Worm (Caenorhabditis elegans) whole organism, L4 larva: ENCODE data around the gene degt-1.

ENCODE experiments used
- D1046.2 ChIP-seq: fragments of 200-800 bp; sonication (Bioruptor generic); IDR thresholded peaks from 2 replicates; pipeline ENCODE4 v1.3.6; 2022; ENCODE audit warnings: missing genetic modification characterization, missing compliant biosample characterization
- F10B5.3 ChIP-seq: sonication (generic microtip); optimal IDR thresholded peaks from 2 replicates; lab custom pipeline; 2016; ENCODE audit warnings: mild to moderate bottlenecking, missing genetic modification characterization, missing compliant biosample characterization
- F37D6.2 ChIP-seq: sonication (generic microtip); optimal IDR thresholded peaks from 2 replicates; lab custom pipeline; 2016; ENCODE audit warnings: mild to moderate bottlenecking, missing genetic modification characterization, missing compliant biosample characterization
- Y48G9A.11 ChIP-seq: fragments of 200-800 bp; sonication (Bioruptor generic); IDR thresholded peaks from 2 replicates; pipeline ENCODE4 v1.3.6; 2022; ENCODE audit warnings: missing genetic modification reagents, missing genetic modification characterization, missing compliant biosample characterization
- Y5F2A.4 ChIP-seq: fragments of 200-800 bp; sonication (Bioruptor generic); optimal IDR thresholded peaks from 2 replicates; lab custom pipeline; 2018; ENCODE audit warnings: mild to moderate bottlenecking, missing genetic modification characterization, missing compliant biosample characterization
- aha-1 ChIP-seq: fragments of 150-350 bp; peaks from one replicate; lab custom pipeline; 2014; ENCODE audit warnings: missing biosample characterization, missing genetic modification characterization
- arid-1 ChIP-seq: fragments of 200-800 bp; sonication (Bioruptor generic); conservative IDR thresholded peaks from 2 replicates; pipeline ENCODE4 v1.3.6; 2022; ENCODE audit warnings: missing genetic modification reagents, missing genetic modification characterization, missing compliant biosample characterization
- ceh-32 ChIP-seq: sonication (generic microtip); optimal IDR thresholded peaks from 2 replicates; lab custom pipeline; 2016; ENCODE audit warnings: mild to moderate bottlenecking, missing genetic modification characterization, missing compliant biosample characterization; ENCODE audit not compliant: poor library complexity
- ceh-82 ChIP-seq: sonication (generic microtip); optimal IDR thresholded peaks from 2 replicates; lab custom pipeline; 2017; ENCODE audit warnings: missing biosample characterization, missing genetic modification characterization
- cey-2 ChIP-seq: sonication (generic microtip); optimal IDR thresholded peaks from 3 replicates; lab custom pipeline; 2017; ENCODE audit warnings: missing genetic modification characterization, mild to moderate bottlenecking, missing compliant biosample characterization, antibody characterized with exemption, borderline replicate concordance; ENCODE audit not compliant: insufficient read depth
- daf-19 ChIP-seq: fragments of 200-800 bp; sonication (Bioruptor generic); conservative IDR thresholded peaks from 2 replicates; pipeline ENCODE4 v1.3.6; 2022; ENCODE audit warnings: missing genetic modification characterization, missing compliant biosample characterization
- dmd-6 ChIP-seq: fragments of 200-800 bp; sonication (Bioruptor generic); IDR thresholded peaks from 2 replicates; pipeline ENCODE4 v1.3.6; 2022; ENCODE audit warnings: missing genetic modification reagents, missing genetic modification characterization, missing compliant biosample characterization
- dmd-8 ChIP-seq: fragments of 200-800 bp; sonication (Bioruptor generic); IDR thresholded peaks from 2 replicates; pipeline ENCODE4 v1.3.6; 2022; ENCODE audit warnings: missing genetic modification characterization, missing compliant biosample characterization
- dmd-9 ChIP-seq: fragments of 200-800 bp; sonication (Bioruptor generic); IDR thresholded peaks from 2 replicates; pipeline ENCODE4 v1.3.6; 2022; ENCODE audit warnings: missing genetic modification reagents, missing genetic modification characterization, missing compliant biosample characterization
- duxl-1 ChIP-seq: sonication (generic microtip); optimal IDR thresholded peaks from 2 replicates; lab custom pipeline; 2016; ENCODE audit warnings: mild to moderate bottlenecking, missing genetic modification characterization, moderate library complexity, missing compliant biosample characterization; ENCODE audit not compliant: poor library complexity
- dve-1 ChIP-seq: sonication (generic microtip); optimal IDR thresholded peaks from 2 replicates; lab custom pipeline; 2017; ENCODE audit warnings: antibody characterized with exemption, mild to moderate bottlenecking, missing genetic modification characterization, missing compliant biosample characterization; ENCODE audit not compliant: insufficient read depth
- egl-27 ChIP-seq: sonication (generic microtip); optimal IDR thresholded peaks from 3 replicates; lab custom pipeline; 2017; ENCODE audit warnings: missing biosample characterization, missing genetic modification reagents, missing genetic modification characterization
- fkh-10 ChIP-seq: fragments of 150-350 bp; optimal IDR thresholded peaks from 2 replicates; lab custom pipeline; 2014; ENCODE audit warnings: missing biosample characterization, missing genetic modification reagents, missing genetic modification characterization
- hlh-30 ChIP-seq: sonication (generic microtip); optimal IDR thresholded peaks from 2 replicates; lab custom pipeline; 2017; ENCODE audit warnings: antibody characterized with exemption, mild to moderate bottlenecking, missing genetic modification characterization, missing compliant biosample characterization; ENCODE audit not compliant: insufficient read depth
- hmg-1.1 ChIP-seq: fragments of 200-800 bp; sonication (Bioruptor generic); IDR thresholded peaks from 2 replicates; pipeline ENCODE4 v1.3.6; 2022; ENCODE audit warnings: missing genetic modification reagents, missing genetic modification characterization, missing compliant biosample characterization
- lim-7 ChIP-seq: fragments of 200-800 bp; sonication (Bioruptor generic); IDR thresholded peaks from 2 replicates; pipeline ENCODE4 v1.3.6; 2022; ENCODE audit warnings: missing genetic modification characterization, missing compliant biosample characterization
- lsy-2 ChIP-seq, 2 experiments: fragments of 150-350 bp in 1 of 2; sonication (generic microtip) in 1 of 2; optimal IDR thresholded peaks; 2 replicates each; lab custom pipeline; 2014 to 2017; ENCODE audit warnings: missing biosample characterization in 2 of 2, missing genetic modification characterization in 2 of 2
- mdl-1 ChIP-seq, 2 experiments: fragments of 150-350 bp in 1 of 2; sonication (generic microtip) in 1 of 2; optimal IDR thresholded peaks; 2 replicates each; lab custom pipeline; 2014 to 2017; ENCODE audit warnings: missing biosample characterization in 2 of 2, missing genetic modification characterization in 2 of 2
- mep-1 ChIP-seq: fragments of 150-350 bp; sonication (generic microtip); optimal IDR thresholded peaks from 3 replicates; lab custom pipeline; 2014; ENCODE audit warnings: missing biosample characterization, missing genetic modification characterization
- mes-2 ChIP-seq: sonication (generic microtip); optimal IDR thresholded peaks from 2 replicates; lab custom pipeline; 2016; ENCODE audit warnings: missing genotype, mild to moderate bottlenecking, missing genetic modification characterization, missing compliant biosample characterization; ENCODE audit not compliant: poor library complexity, severe bottlenecking
- mxl-2 ChIP-seq: fragments of 200-800 bp; sonication (Bioruptor generic); conservative IDR thresholded peaks from 2 replicates; pipeline ENCODE4 v1.3.6; 2022; ENCODE audit warnings: missing genetic modification reagents, missing genetic modification characterization, missing compliant biosample characterization
- mxl-3 ChIP-seq: fragments of 200-800 bp; sonication (Bioruptor generic); optimal IDR thresholded peaks from 2 replicates; lab custom pipeline; 2018; ENCODE audit warnings: mild to moderate bottlenecking, missing genetic modification characterization, missing compliant biosample characterization
- nhr-25 ChIP-seq: sonication (generic microtip); optimal IDR thresholded peaks from 2 replicates; lab custom pipeline; 2017; ENCODE audit warnings: missing genetic modification characterization, mild to moderate bottlenecking, missing compliant biosample characterization, antibody characterized with exemption, moderate library complexity, borderline replicate concordance; ENCODE audit not compliant: insufficient read depth
- nhr-28 ChIP-seq: fragments of 150-350 bp; optimal IDR thresholded peaks from 2 replicates; lab custom pipeline; 2014; ENCODE audit warnings: missing biosample characterization, missing genetic modification characterization
- nhr-48 ChIP-seq: sonication (generic microtip); optimal IDR thresholded peaks from 2 replicates; lab custom pipeline; 2016; ENCODE audit warnings: mild to moderate bottlenecking, missing genetic modification characterization, missing compliant biosample characterization
- nhr-6 ChIP-seq: fragments of 150-350 bp; optimal IDR thresholded peaks from 2 replicates; lab custom pipeline; 2014; ENCODE audit warnings: missing biosample characterization, missing genetic modification characterization
- nhr-76 ChIP-seq: fragments of 150-350 bp; optimal IDR thresholded peaks from 2 replicates; lab custom pipeline; 2014; ENCODE audit warnings: missing biosample characterization, missing genetic modification characterization
- pha-4 ChIP-seq, 2 experiments: fragments of 150-350 bp in 1 of 2; fragments of 200-800 bp in 1 of 2; sonication (Bioruptor generic) in 1 of 2; IDR thresholded peaks in 1 of 2; optimal IDR thresholded peaks in 1 of 2; 2 replicates each; pipeline versions ENCODE4 v1.3.6 to Lab custom; 2014 to 2022; ENCODE audit warnings: missing genetic modification characterization in 2 of 2, missing genetic modification reagents in 2 of 2, missing biosample characterization in 1 of 2, missing compliant biosample characterization in 1 of 2
- rbr-2 ChIP-seq: sonication (generic microtip); optimal IDR thresholded peaks from 2 replicates; lab custom pipeline; 2016; ENCODE audit warnings: missing genotype, missing genetic modification characterization, missing compliant biosample characterization
- spr-3 ChIP-seq: fragments of 200-800 bp; sonication (Bioruptor generic); optimal IDR thresholded peaks from 2 replicates; lab custom pipeline; 2018; ENCODE audit warnings: mild to moderate bottlenecking, missing genetic modification characterization, missing compliant biosample characterization
- unc-39 ChIP-seq: sonication (generic microtip); optimal IDR thresholded peaks from 2 replicates; lab custom pipeline; 2017; ENCODE audit warnings: missing biosample characterization, missing genetic modification characterization
- unc-62 ChIP-seq, 3 experiments: fragments of 150-350 bp in 1 of 3; sonication (generic microtip); optimal IDR thresholded peaks in 2 of 3; peaks in 1 of 3; 1 replicate in 1 of 3; 2 replicates in 2 of 3; lab custom pipeline; 2014 to 2017; ENCODE audit warnings: missing biosample characterization in 3 of 3, missing genetic modification characterization in 3 of 3, missing genetic modification reagents in 3 of 3, missing genotype in 1 of 3
- ztf-7 ChIP-seq: fragments of 150-350 bp; optimal IDR thresholded peaks from 2 replicates; lab custom pipeline; 2014; ENCODE audit warnings: missing biosample characterization, missing genetic modification characterization

The degt-1 gene

DNA sequence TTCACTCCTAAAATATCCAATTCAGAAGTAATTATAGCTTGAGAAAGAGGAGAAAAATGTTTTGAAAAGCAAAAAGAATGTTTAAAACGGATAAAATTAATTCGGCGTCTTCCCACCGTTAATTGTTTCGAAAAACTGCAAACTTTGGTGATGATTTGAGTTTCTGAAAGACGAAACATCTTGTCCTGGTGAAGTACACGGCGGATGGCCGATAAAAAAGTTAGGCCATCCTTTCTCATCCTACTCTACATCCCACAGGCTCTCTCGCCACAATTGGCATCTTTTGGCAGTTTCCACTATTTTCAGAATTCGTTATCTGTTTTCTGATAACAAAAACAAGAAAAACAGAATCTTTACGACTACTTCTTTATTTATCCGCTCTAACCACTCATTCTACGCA lies 14.2 kb upstream of the degt-1 start, which contains the start of the genes C35A5.8 and hda-11 (continued):
- TF ChIP-seq dmd-9 (GFP tag; lab: Robert Waterston, UW) (peak; percentile 89; the same call in 1 of the 2 replicates), unc-62 (GFP tag; optimal IDR thresholded peaks at IDR 0.05 in 1 of 2; lab: Kevin White, UChicago) (peak in 1 of 2 experiments; percentile 92), unc-62 (tag; optimal IDR thresholded peaks at IDR 0.05; lab: Kevin White, UChicago) (no peak), D1046.2 (GFP tag; lab: Robert Waterston, UW) (0 out of 2 replicates have a peak, but pooled peaks have one; percentile 68), Y5F2A.4 (GFP tag; lab: Kevin White, UChicago) (no peak), hmg-1.1 (GFP tag; lab: Robert Waterston, UW) (peak; percentile 44; the same call in 1 of the 2 replicates), mes-2 (peak; percentile 98), nhr-76 (tag; lab: Kevin White, UChicago) (no peak), duxl-1 (tag; lab: Kevin White, UChicago) (peak; percentile 71), lsy-2 (tag; optimal IDR thresholded peaks at IDR 0.05; lab: Kevin White, UChicago) (peak in 1 of 2 experiments; percentile 78), mxl-3 (GFP tag; lab: Kevin White, UChicago) (peak; percentile 31), dmd-8 (GFP tag; lab: Robert Waterston, UW) (no peak), nhr-48 (tag; lab: Kevin White, UChicago) (peak; percentile 31), nhr-25 (tag; lab: Kevin White, UChicago) (peak; percentile 4), mxl-2 (GFP tag; lab: Robert Waterston, UW) (0 out of 2 replicates have a peak, but pooled peaks have one; percentile 27), aha-1 (tag; lab: Kevin White, UChicago) (peak; percentile 42), nhr-6 (tag; lab: Kevin White, UChicago) (peak; percentile 32), Y48G9A.11 (GFP tag; lab: Robert Waterston, UW) (peak; percentile 48)
- TF ChIP-seq, all 104 proteins: peak for 26

DNA sequence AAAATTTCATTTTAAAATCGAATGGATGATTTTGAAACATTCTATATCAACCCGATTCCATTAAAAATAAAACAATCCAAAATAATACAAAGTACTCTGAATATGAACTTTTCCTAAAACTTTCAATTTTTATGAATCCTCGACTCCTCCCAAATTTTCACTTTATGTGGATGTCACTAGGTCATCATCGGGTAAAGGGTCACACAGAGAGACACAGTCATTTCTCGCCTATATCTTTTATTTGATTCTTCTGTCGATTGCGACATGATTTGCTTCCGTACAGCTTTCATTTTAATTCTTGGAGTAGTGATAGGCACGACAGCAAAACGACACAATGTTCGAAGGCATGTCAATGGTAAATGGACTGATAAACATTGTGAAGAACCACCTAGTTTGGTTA lies 11.6 kb upstream of the degt-1 start, which contains the start of gene F25D1.3:
Gene F25D1.3, plus strand, starts transcription at position 225 of the 400 bp plus-strand sequence.
- TF ChIP-seq rbr-2 (no peak), arid-1 (GFP tag; lab: Robert Waterston, UW) (no peak), dmd-6 (GFP tag; lab: Robert Waterston, UW) (no peak), nhr-28 (tag; lab: Kevin White, UChicago) (no peak), F10B5.3 (tag; lab: Kevin White, UChicago) (no peak), pha-4 (GFP tag; IDR thresholded peaks at IDR 0.05; lab: Robert Waterston, UW) (no peak), pha-4 (tag; optimal IDR thresholded peaks at IDR 0.05; lab: Kevin White, UChicago) (no peak), fkh-10 (GFP tag; lab: Kevin White, UChicago) (no peak), mdl-1 (tag; optimal IDR thresholded peaks at IDR 0.05; lab: Kevin White, UChicago) (no peak), ceh-32 (no peak), daf-19 (GFP tag; lab: Robert Waterston, UW) (no peak), cey-2 (tag; lab: Kevin White, UChicago) (no peak), lim-7 (GFP tag; lab: Robert Waterston, UW) (no peak), F37D6.2 (tag; lab: Kevin White, UChicago) (no peak), Y5F2A.4 (GFP tag; lab: Kevin White, UChicago) (no peak)

DNA sequence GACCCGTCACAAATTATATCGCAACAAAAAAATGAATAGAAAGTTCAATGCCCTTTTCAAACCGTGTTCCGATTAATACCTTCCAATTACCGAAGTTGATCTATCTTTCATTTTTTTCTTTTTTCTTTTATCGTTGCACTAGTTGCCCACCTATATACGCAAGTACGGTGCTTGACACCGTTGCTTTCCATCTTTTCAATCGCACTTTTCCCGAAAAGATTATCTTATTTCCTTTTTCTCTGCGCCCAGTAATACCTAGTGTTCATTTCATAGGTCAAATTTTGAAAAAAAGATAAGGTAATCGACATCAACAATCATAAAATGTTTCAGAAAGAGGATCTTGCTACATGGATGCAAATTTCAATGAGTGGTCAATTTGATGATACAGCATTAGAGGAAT lies 10.5 kb upstream of the degt-1 start:
- TF ChIP-seq aha-1 (tag; lab: Kevin White, UChicago), result peak; percentile 90
- peak; percentile 31 for TF ChIP-seq nhr-28 (tag; lab: Kevin White, UChicago)
- no peak for TF ChIP-seq hlh-30 (tag; lab: Kevin White, UChicago)

DNA sequence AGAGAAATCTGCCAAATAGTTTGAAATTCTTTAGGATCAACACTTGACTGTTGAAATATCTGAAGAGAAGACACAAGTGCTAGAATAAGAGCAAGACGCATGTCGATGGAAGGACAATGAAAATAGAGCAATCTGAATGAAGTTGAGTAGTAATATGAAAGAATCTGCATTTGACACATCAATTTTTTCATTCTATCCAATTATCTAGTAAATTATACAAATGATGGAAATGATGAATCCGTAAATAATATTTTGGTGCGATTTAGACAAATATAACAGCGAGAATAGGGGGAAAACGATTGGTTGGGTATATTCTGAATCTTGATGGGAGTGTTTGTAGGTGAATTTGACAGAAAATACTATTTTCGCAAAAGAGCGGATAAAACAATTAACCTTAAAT lies 7.4 kb upstream of the degt-1 start, which contains the start of gene txt-10:
Gene txt-10, minus strand, starts transcription at position 101 of the 400 bp plus-strand sequence.
- TF ChIP-seq unc-39 (tag; lab: Kevin White, UChicago) (no peak), nhr-6 (tag; lab: Kevin White, UChicago) (no peak), unc-62 (GFP tag; optimal IDR thresholded peaks at IDR 0.05 in 1 of 2; lab: Kevin White, UChicago) (peak in 1 of 2 experiments; percentile 88), unc-62 (tag; optimal IDR thresholded peaks at IDR 0.05; lab: Kevin White, UChicago) (no peak), mep-1 (tag; lab: Kevin White, UChicago) (peak; percentile 9), aha-1 (tag; lab: Kevin White, UChicago) (peak; percentile 34), ceh-82 (tag; lab: Kevin White, UChicago) (no peak), dve-1 (no peak), spr-3 (no peak), egl-27 (tag; lab: Kevin White, UChicago) (no peak), ztf-7 (tag; lab: Kevin White, UChicago) (no peak)
